Fruit fly (Drosophila melanogaster) whole organism, pupa: ENCODE measurements around the gene Eph.

Source experiments
- CG10348 ChIP-seq: fragments of 200-800 bp; sonication (Bioruptor generic); IDR thresholded peaks from 2 replicates; pipeline ENCODE4 v1.3.6; 2022; ENCODE audit warnings: missing biosample characterization, missing genetic modification characterization
- CG12605 ChIP-seq: fragments of 200-800 bp; sonication (Bioruptor generic); IDR thresholded peaks from 2 replicates; pipeline ENCODE4 v1.3.6; 2022; ENCODE audit warnings: missing biosample characterization, missing genetic modification characterization
- CG13204 ChIP-seq: fragments of 200-800 bp; sonication (Bioruptor generic); optimal IDR thresholded peaks from 2 replicates; lab custom pipeline; 2018; ENCODE audit warnings: missing biosample characterization, mild to moderate bottlenecking, missing genetic modification characterization, moderate library complexity
- CG14655 ChIP-seq: fragments of 200-800 bp; sonication (Bioruptor generic); optimal IDR thresholded peaks from 3 replicates; lab custom pipeline; 2017; ENCODE audit warnings: mild to moderate bottlenecking, missing biosample characterization, missing genetic modification reagents, missing genetic modification characterization
- CG15710 ChIP-seq: fragments of 200-800 bp; sonication (Bioruptor generic); optimal IDR thresholded peaks from 2 replicates; lab custom pipeline; 2018; ENCODE audit warnings: missing biosample characterization, mild to moderate bottlenecking, missing genetic modification characterization, moderate library complexity
- CG17806 ChIP-seq: fragments of 200-800 bp; sonication (Bioruptor generic); optimal IDR thresholded peaks from 2 replicates; lab custom pipeline; 2018; ENCODE audit warnings: missing biosample characterization, mild to moderate bottlenecking, missing genetic modification characterization, moderate library complexity
- CG32121 ChIP-seq: fragments of 200-800 bp; sonication (Bioruptor generic); IDR thresholded peaks from 2 replicates; pipeline ENCODE4 v1.3.6; 2022; ENCODE audit warnings: missing biosample characterization, missing genetic modification characterization
- CG34367 ChIP-seq: fragments of 200-800 bp; sonication (Bioruptor generic); optimal IDR thresholded peaks from 2 replicates; lab custom pipeline; 2018; ENCODE audit warnings: missing biosample characterization, mild to moderate bottlenecking, missing genetic modification characterization
- CG4496 ChIP-seq: fragments of 200-800 bp; sonication (Bioruptor generic); IDR thresholded peaks from 3 replicates; pipeline ENCODE4 v1.3.6; 2022; ENCODE audit warnings: missing biosample characterization, missing genetic modification characterization
- CG8159 ChIP-seq: fragments of 200-800 bp; sonication (Bioruptor generic); optimal IDR thresholded peaks from 3 replicates; lab custom pipeline; 2018; ENCODE audit warnings: missing biosample characterization, mild to moderate bottlenecking, missing genetic modification characterization, moderate library complexity
- CG8301 ChIP-seq: fragments of 200-800 bp; sonication (Bioruptor generic); optimal IDR thresholded peaks from 2 replicates; lab custom pipeline; 2018; ENCODE audit warnings: missing biosample characterization, mild to moderate bottlenecking, missing genetic modification characterization
- CG9948 ChIP-seq: fragments of 200-800 bp; sonication (Bioruptor generic); optimal IDR thresholded peaks from 2 replicates; lab custom pipeline; 2018; ENCODE audit warnings: missing biosample characterization, mild to moderate bottlenecking, missing genetic modification characterization, moderate library complexity
- D1 ChIP-seq: fragments of 200-800 bp; sonication (Bioruptor generic); optimal IDR thresholded peaks from 2 replicates; lab custom pipeline; 2018; ENCODE audit warnings: missing biosample characterization, mild to moderate bottlenecking, missing genetic modification characterization, moderate library complexity
- EcR ChIP-seq: fragments of 200-800 bp; sonication (Bioruptor generic); optimal IDR thresholded peaks from 3 replicates; lab custom pipeline; 2019; ENCODE audit warnings: missing biosample characterization, missing genetic modification characterization, mild to moderate bottlenecking, moderate library complexity, missing genetic modification reagents
- Ets98B ChIP-seq: fragments of 200-800 bp; sonication (Bioruptor generic); IDR thresholded peaks from 2 replicates; pipeline ENCODE4 v1.3.6; 2022; ENCODE audit warnings: missing biosample characterization, missing genetic modification characterization
- Pif1A ChIP-seq: fragments of 200-800 bp; sonication (Bioruptor generic); optimal IDR thresholded peaks from 3 replicates; lab custom pipeline; 2016; ENCODE audit warnings: missing biosample characterization, missing genetic modification characterization
- Pif1B ChIP-seq: fragments of 200-800 bp; sonication (Bioruptor generic); optimal IDR thresholded peaks from 3 replicates; lab custom pipeline; 2016; ENCODE audit warnings: missing biosample characterization, missing genetic modification characterization
- Snoo ChIP-seq: fragments of 200-800 bp; sonication (Bioruptor generic); optimal IDR thresholded peaks from 3 replicates; lab custom pipeline; 2017; ENCODE audit warnings: missing biosample characterization, mild to moderate bottlenecking, missing genetic modification characterization, inconsistent platforms
- fd96Ca ChIP-seq: fragments of 200-800 bp; sonication (Bioruptor generic); IDR thresholded peaks from 3 replicates; pipeline ENCODE4 v1.3.6; 2022; ENCODE audit warnings: missing biosample characterization, missing genetic modification characterization
- gl ChIP-seq: fragments of 200-800 bp; sonication (Bioruptor generic); optimal IDR thresholded peaks from 2 replicates; lab custom pipeline; 2018; ENCODE audit warnings: missing biosample characterization, mild to moderate bottlenecking, missing genetic modification characterization
- rn ChIP-seq: fragments of 200-800 bp; sonication (Bioruptor generic); IDR thresholded peaks from 2 replicates; pipeline ENCODE4 v1.3.6; 2022; ENCODE audit warnings: missing biosample characterization, missing genetic modification characterization

Eph gene

DNA sequence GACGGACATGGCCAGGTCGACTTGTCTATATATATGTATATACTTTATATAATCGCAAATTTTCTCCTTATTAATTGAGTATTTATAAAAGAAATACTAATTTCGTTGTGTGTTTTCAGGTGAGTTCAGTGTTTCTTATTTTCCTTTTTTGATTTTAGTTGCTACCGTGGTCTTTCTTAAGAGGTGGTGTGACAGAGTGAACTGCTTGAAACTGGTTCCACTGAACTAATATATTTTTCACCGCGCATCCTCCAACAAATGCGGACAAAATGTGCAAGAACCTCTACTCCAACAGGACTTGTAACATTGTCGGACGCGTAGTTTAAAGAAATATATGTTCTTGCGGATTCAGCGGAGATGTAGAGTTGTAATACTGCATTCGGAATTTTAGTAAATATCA lies 27.6 kb upstream of the Eph start, which contains the start of gene CG1909:
Gene CG1909 (plus strand): TSS at position 273 of the 400 bp plus-strand sequence.
- TF ChIP-seq CG8301 (no peak), CG10348 (GFP tag; lab: Robert Waterston, UW) (no peak)

DNA sequence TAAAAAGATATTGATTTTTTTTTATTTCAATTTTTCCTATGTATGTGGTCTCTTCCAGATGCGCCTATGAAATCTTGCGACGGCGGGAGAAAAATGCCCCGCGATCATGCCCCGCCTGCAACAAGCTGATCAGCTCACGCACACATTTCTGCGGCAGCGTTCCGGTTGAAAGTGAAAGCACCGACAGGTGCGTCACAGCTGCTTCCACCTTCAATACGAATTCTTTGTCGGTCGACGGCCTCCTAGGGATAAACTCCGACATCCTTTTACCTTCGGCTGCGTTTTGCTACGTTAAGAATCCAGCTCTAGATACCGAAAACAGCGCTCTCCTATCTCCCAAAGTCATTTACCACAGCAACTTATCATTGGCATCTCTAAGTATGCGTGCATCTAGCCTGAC lies 22.0 kb upstream of the Eph start:
- TF ChIP-seq CG8301 (no peak), CG12605 (GFP tag; lab: Robert Waterston, UW) (no peak), EcR (GFP tag; lab: Kevin White, UChicago) (no peak), Snoo (tag; lab: Kevin White, UChicago) (no peak), D1 (no peak), Pif1B (GFP tag; lab: Kevin White, UChicago) (no peak), CG9948 (tag; lab: Kevin White, UChicago) (no peak), CG4496 (GFP tag; lab: Robert Waterston, UW) (no peak), CG13204 (GFP tag; lab: Kevin White, UChicago) (no peak), CG8159 (no peak), gl (tag; lab: Kevin White, UChicago) (no peak), CG15710 (tag; lab: Kevin White, UChicago) (no peak), CG10348 (GFP tag; lab: Robert Waterston, UW) (no peak), CG17806 (tag; lab: Kevin White, UChicago) (no peak), Ets98B (GFP tag; lab: Robert Waterston, UW) (no peak), CG14655 (GFP tag; lab: Kevin White, UChicago) (no peak), rn (GFP tag; lab: Robert Waterston, UW) (no peak)

DNA sequence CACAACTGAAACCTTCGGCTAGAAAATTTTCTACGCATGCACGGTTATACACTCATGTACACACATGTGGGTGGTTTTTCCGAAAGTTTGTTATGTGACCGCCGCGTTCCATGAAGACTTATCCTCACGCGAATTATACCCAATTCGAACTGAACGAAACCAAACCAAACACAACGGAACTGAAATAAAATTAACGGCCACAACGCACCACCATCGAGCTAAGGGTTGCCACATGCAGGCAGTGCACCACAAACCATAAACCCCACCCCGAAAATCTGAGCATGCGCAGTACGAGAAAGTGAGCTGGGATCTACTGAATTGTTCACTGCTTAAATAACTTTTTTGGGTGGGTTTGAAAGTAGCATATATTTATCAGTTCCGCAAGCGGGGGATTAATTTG lies 3.0 kb upstream of the Eph start, which contains the start of gene onecut:
Gene onecut (minus strand): TSS at position 152 of the 400 bp plus-strand sequence.
- TF ChIP-seq CG4496 (GFP tag; lab: Robert Waterston, UW) = no peak
- TF ChIP-seq D1 = no peak
- no peak for TF ChIP-seq CG13204 (GFP tag; lab: Kevin White, UChicago)
- no peak for TF ChIP-seq CG15710 (tag; lab: Kevin White, UChicago)
- no peak for TF ChIP-seq fd96Ca (GFP tag; lab: Robert Waterston, UW)
- no peak for TF ChIP-seq Ets98B (GFP tag; lab: Robert Waterston, UW)
- no peak for TF ChIP-seq gl (tag; lab: Kevin White, UChicago)
- no peak for TF ChIP-seq CG8159
- TF ChIP-seq rn (GFP tag; lab: Robert Waterston, UW) = no peak
- TF ChIP-seq Pif1A (GFP tag; lab: Kevin White, UChicago) = no peak
- no peak for TF ChIP-seq CG34367
- no peak for TF ChIP-seq CG14655 (GFP tag; lab: Kevin White, UChicago)
- no peak for TF ChIP-seq EcR (GFP tag; lab: Kevin White, UChicago)
- TF ChIP-seq Snoo (tag; lab: Kevin White, UChicago) = no peak
- no peak for TF ChIP-seq CG8301
- TF ChIP-seq, all 21 proteins: peak for 0

DNA sequence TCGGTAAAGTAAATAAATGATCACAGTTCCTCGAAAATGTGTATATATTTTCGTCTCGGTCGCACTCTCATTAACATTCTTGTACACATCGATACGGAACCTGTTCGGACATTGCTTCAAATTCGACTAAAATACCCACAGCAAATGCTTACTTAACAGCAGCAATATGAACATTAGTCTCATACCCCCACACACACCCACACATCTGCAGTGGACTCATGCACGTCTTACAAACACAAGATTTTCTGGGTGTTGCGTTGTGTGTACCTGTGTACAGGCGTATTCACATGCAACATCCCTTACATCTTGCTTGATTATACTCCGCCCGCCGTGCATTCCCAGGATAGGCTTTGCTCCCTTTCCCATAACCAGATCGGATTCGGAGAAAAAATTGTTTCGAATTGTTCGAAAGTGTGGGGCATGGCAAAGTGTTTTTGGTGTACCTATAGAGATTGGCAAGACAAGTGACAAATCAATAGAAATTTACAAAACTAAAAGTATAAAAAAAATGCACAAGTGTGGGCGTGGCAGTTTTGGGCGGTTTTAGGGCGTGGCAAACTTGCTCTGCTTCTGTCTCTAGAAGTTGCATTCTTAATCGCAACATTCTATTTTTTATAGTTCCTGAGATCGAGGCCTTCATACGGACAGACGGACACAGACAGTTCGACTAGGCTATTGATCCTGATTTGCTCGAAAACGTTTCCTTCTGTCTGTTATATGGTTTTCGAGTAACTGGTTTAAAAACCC lies 15.6 kb downstream of the Eph start, which contains the start of gene mav:
Gene mav (minus strand): TSS at position 134 of the 747 bp plus-strand sequence.
- TF ChIP-seq CG15710 (tag; lab: Kevin White, UChicago) = no peak
- peak; percentile 37 for TF ChIP-seq D1

DNA sequence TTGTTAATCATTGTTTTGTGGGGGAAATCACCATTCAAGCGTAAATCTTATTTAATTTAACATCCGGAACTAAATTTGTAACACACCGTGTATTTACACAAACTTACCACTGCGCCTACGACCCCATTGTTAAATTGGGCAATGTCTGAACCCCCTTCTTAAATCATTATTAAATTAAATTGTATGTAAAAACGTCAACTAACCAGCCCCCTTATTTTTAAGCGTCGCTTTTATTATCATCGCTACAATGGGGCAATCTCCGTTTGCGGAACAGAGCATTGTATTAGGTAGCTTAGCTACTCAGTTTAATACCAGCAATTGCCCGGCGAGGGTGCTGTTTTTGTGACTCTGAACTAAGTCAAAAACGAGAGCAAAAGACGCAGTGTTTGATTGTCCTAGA lies 18.9 kb downstream of the Eph start, which contains the start of gene Gat:
Gene Gat (plus strand): TSS at position 301 of the 400 bp plus-strand sequence.
- TF ChIP-seq CG15710 (tag; lab: Kevin White, UChicago) (no peak), CG8301 (no peak), EcR (GFP tag; lab: Kevin White, UChicago) (no peak), CG8159 (no peak), CG4496 (GFP tag; lab: Robert Waterston, UW) (no peak), CG32121 (no peak), Pif1A (GFP tag; lab: Kevin White, UChicago) (no peak)

DNA sequence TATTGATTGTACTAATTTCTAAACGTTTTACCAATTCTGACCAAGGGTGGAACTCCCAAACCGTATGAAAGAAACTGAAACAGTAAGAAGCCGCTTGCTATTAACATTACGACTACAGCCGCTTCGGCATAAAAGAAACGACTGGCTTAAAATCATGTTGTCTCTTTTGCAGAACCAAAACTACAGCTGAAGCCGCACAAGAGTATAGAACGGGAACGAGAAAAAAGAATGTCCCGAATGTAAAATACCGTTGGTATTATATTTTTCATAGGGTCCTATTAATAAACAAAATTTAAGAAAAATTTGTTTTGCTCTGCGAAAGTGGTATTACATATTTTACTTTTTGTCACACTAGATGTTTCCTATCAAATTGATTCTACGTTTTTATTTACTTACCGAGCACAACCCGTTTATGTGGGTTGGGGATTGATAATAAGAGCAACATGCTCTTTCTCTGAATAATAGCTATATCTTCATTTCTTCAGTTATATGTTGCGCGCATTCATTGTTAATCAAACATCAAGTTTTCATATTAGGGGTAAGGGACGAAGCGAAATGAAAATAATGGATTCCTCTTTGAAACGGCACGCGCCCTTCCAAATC lies 36.0 kb downstream of the Eph start, which contains the start of gene Ekar:
Gene Ekar (minus strand): TSS at position 143 of the 603 bp plus-strand sequence.
- TF ChIP-seq D1 (peak; percentile 26), EcR (GFP tag; lab: Kevin White, UChicago) (no peak), CG14655 (GFP tag; lab: Kevin White, UChicago) (no peak), Snoo (tag; lab: Kevin White, UChicago) (no peak), Pif1B (GFP tag; lab: Kevin White, UChicago) (no peak)

DNA sequence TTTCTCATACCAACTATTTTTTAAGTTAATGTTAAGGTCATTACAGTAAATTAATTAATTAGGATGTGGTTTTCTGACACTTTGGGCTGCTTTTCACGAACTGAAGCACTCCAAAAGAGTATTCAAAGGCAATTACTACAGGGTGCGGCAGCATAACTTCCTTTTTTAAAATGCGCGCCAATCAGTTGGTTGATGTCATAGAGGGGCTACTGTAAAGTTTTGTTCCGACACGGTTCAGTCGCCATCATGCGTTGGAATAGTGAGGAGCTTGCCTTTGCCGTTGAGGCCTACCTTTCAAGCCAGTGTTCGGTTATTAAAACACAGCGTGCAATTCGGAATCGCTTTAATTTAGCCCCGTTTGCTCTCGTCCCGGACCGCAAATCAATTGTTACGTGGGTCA lies 36.9 kb downstream of the Eph start:
- no peak for TF ChIP-seq CG17806 (tag; lab: Kevin White, UChicago)
- no peak for TF ChIP-seq D1
- TF ChIP-seq CG9948 (tag; lab: Kevin White, UChicago) = no peak
- no peak for TF ChIP-seq CG12605 (GFP tag; lab: Robert Waterston, UW)
- no peak for TF ChIP-seq Snoo (tag; lab: Kevin White, UChicago)
- TF ChIP-seq rn (GFP tag; lab: Robert Waterston, UW) = no peak
- TF ChIP-seq CG14655 (GFP tag; lab: Kevin White, UChicago) = no peak
- TF ChIP-seq Ets98B (GFP tag; lab: Robert Waterston, UW) = no peak
- TF ChIP-seq Pif1A (GFP tag; lab: Kevin White, UChicago) = no peak
- no peak for TF ChIP-seq CG8159
- TF ChIP-seq CG13204 (GFP tag; lab: Kevin White, UChicago) = no peak
- TF ChIP-seq Pif1B (GFP tag; lab: Kevin White, UChicago) = no peak
- no peak for TF ChIP-seq CG8301
- TF ChIP-seq gl (tag; lab: Kevin White, UChicago) = no peak
- TF ChIP-seq fd96Ca (GFP tag; lab: Robert Waterston, UW) = no peak
- no peak for TF ChIP-seq EcR (GFP tag; lab: Kevin White, UChicago)
- no peak for TF ChIP-seq CG10348 (GFP tag; lab: Robert Waterston, UW)
- no peak for TF ChIP-seq CG4496 (GFP tag; lab: Robert Waterston, UW)
